Fruit fly (Drosophila melanogaster): ENCODE data around the gene CG13601.

CG13601 gene

DNA sequence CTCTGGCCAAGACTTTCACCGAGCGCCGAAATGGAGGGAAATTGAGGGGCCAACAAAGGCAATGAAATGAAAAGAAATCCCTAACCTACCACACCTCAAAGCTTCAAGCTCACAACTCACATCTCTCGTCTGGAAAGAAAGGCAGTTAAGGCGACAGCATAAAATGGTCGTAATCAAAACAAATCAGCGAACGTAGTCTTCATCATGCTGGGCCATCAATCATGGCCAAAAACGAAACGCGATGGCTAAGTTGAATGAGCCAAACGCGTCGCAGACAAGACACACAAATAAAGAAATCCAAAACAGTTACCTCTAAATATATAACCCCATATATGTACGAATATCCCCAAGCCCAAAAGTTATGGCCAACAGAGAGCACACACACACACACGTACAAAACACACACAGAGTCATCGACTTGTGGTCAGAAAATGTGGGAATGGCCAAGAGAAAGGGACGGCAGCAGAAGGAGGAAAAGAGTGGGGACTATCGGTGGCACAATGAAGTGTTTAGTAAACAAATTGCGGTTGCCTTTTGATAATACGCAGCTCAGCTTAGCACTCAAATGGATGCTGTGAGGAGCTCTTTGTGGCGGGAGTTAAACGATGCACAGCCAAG, 16.3 kb downstream of the CG13601 start:
- TF ChIP-seq Eip78C (GFP tag) (peak; percentile 37), CG10631 (GFP tag; optimal IDR thresholded peaks at IDR 0.05) (no peak), fkh (GFP tag; optimal IDR thresholded peaks at IDR 0.05) (peak; percentile 19), CG15336 (GFP tag; IDR thresholded peaks at IDR 0.05) (no peak), CG10669 (GFP tag; optimal IDR thresholded peaks at IDR 0.05) (no peak), cyc (GFP tag; optimal IDR thresholded peaks at IDR 0.05) (no peak), CG6854 (GFP tag; optimal IDR thresholded peaks at IDR 0.05) (peak; percentile 7)

DNA sequence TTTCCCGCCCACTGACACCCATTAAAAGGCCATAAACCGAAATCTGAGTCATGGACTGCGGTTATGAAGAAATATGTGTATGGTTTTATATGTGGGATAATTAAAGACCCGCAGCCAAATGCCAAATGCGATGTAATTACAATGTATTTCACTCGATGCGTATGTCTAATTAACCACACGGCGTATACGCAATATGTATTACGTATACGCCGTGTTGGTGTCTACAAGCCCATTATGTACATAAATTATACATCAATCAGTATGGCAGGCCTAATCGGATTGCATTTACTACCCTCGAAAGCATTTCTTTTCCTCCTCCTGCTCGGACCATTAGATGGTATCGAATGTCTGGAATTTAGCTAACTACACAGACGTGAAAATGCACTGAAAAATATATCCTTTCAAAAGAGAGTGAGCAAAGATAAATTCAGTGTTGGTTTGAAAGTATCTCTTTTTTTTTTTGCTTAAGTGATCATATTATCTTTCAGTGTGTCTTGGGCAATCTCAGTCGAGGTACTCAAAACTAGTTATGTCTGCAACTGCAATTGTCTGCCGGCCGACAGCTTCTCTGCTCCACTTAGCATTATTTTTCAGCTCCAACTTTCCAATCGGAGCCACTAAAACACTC, 17.1 kb downstream of the CG13601 start:
- peak; percentile 14 for TF ChIP-seq CG4318 (GFP tag; optimal IDR thresholded peaks at IDR 0.05)
- TF ChIP-seq Ets96B (tag; optimal IDR thresholded peaks at IDR 0.05): no peak
- no peak for TF ChIP-seq Hr39 (GFP tag; optimal IDR thresholded peaks at IDR 0.05)
- no peak for TF ChIP-seq Eip75B (GFP tag; optimal IDR thresholded peaks at IDR 0.05)
- no peak for TF ChIP-seq Blimp-1 (GFP tag; optimal IDR thresholded peaks at IDR 0.05)
- no peak for TF ChIP-seq salr (GFP tag; optimal IDR thresholded peaks at IDR 0.05)
- TF ChIP-seq Sox14 (GFP tag; optimal IDR thresholded peaks at IDR 0.05): no peak
- no peak for TF ChIP-seq cyc (GFP tag; optimal IDR thresholded peaks at IDR 0.05)
- TF ChIP-seq CG6163 (GFP tag; IDR thresholded peaks at IDR 0.05): no peak
- peak; percentile 40; the same call in 1 of the 3 replicates for TF ChIP-seq eg (GFP tag; IDR thresholded peaks at IDR 0.05)
- no peak for TF ChIP-seq fkh (GFP tag; optimal IDR thresholded peaks at IDR 0.05)
- TF ChIP-seq Hr4 (GFP tag; optimal IDR thresholded peaks at IDR 0.05): peak; percentile 70
- TF ChIP-seq CG31627 (GFP tag; optimal IDR thresholded peaks at IDR 0.05): no peak
- peak; percentile 75 for TF ChIP-seq CG15336 (GFP tag; IDR thresholded peaks at IDR 0.05)
- TF ChIP-seq Lpt (GFP tag; optimal IDR thresholded peaks at IDR 0.05): no peak
- no peak for TF ChIP-seq achi (GFP tag; optimal IDR thresholded peaks at IDR 0.05)
- no peak for TF ChIP-seq CG10631 (GFP tag; optimal IDR thresholded peaks at IDR 0.05)
- peak; percentile 59; the same call in 1 of the 3 replicates for TF ChIP-seq CG8119 (GFP tag; IDR thresholded peaks at IDR 0.05)
- TF ChIP-seq Eip78C (GFP tag): peak; percentile 42
- TF ChIP-seq vri (GFP tag; optimal IDR thresholded peaks at IDR 0.05): no peak
- no peak for TF ChIP-seq esn (GFP tag; optimal IDR thresholded peaks at IDR 0.05)
- no peak for TF ChIP-seq pdm3 (GFP tag; optimal IDR thresholded peaks at IDR 0.05)
- TF ChIP-seq CG9139 (GFP tag; optimal IDR thresholded peaks at IDR 0.05): no peak
- no peak for TF ChIP-seq CG8632 (GFP tag; optimal IDR thresholded peaks at IDR 0.05)
- no peak for TF ChIP-seq Hr38 (GFP tag; optimal IDR thresholded peaks at IDR 0.05)
- no peak for TF ChIP-seq Sox15 (GFP tag; optimal IDR thresholded peaks at IDR 0.05)
- no peak for TF ChIP-seq CG6792 (GFP tag; optimal IDR thresholded peaks at IDR 0.05)
- no peak for TF ChIP-seq fd85E (GFP tag; optimal IDR thresholded peaks at IDR 0.05)
- no peak for TF ChIP-seq Met (GFP tag; optimal IDR thresholded peaks at IDR 0.05)
- TF ChIP-seq CG6808 (GFP tag; optimal IDR thresholded peaks at IDR 0.05): no peak
- no peak for TF ChIP-seq CG16779 (tag; optimal IDR thresholded peaks at IDR 0.05)
- TF ChIP-seq Ets21C (GFP tag; optimal IDR thresholded peaks at IDR 0.05): no peak
- no peak for TF ChIP-seq CG6854 (GFP tag; optimal IDR thresholded peaks at IDR 0.05)
- TF ChIP-seq CG11294 (GFP tag; IDR thresholded peaks at IDR 0.05): no peak; the same call in 1 of the 2 replicates
- no peak for TF ChIP-seq CG11762 (GFP tag; optimal IDR thresholded peaks at IDR 0.05; ENCODE audit: insufficient read depth)
- peak; percentile 35 for TF ChIP-seq CG6276 (GFP tag; optimal IDR thresholded peaks at IDR 0.05)
- no peak for TF ChIP-seq Smox (GFP tag; optimal IDR thresholded peaks at IDR 0.05)
- TF ChIP-seq dac (GFP tag; optimal IDR thresholded peaks at IDR 0.05): peak; percentile 2
- TF ChIP-seq lz (GFP tag; optimal IDR thresholded peaks at IDR 0.05): no peak
- TF ChIP-seq Gug (GFP tag; IDR thresholded peaks at IDR 0.05): no peak
- no peak for TF ChIP-seq spab (GFP tag; optimal IDR thresholded peaks at IDR 0.05)
- no peak for TF ChIP-seq svp (GFP tag)
- no peak for TF ChIP-seq topi (GFP tag; optimal IDR thresholded peaks at IDR 0.05)
- peak; percentile 2 for TF ChIP-seq CG3919 (GFP tag; optimal IDR thresholded peaks at IDR 0.05)
- no peak for TF ChIP-seq acj6 (GFP tag; optimal IDR thresholded peaks at IDR 0.05)
- peak; percentile 13 for TF ChIP-seq OdsH (GFP tag; optimal IDR thresholded peaks at IDR 0.05)
- TF ChIP-seq Sox102F (GFP tag; optimal IDR thresholded peaks at IDR 0.05): no peak
- no peak for TF ChIP-seq CG34406 (GFP tag; optimal IDR thresholded peaks at IDR 0.05)

Measured in whole organism, prepupa.